Fruit fly (Drosophila melanogaster) whole organism, embryonic: Measurements from ENCODE around the gene CalpB.
A peak's percentile ranks its signal among the peaks of the same experiment; 100 is the strongest.

ENCODE experiments used
- Atf6 ChIP-seq: fragments of 200-800 bp; sonication (Bioruptor generic); IDR thresholded peaks from 2 replicates; pipeline ENCODE4 v1.3.6; 2022; ENCODE audit warnings: missing biosample characterization, missing genetic modification characterization
- CG10654 ChIP-seq: fragments of 200-800 bp; sonication (Bioruptor generic); optimal IDR thresholded peaks from 2 replicates; lab custom pipeline; 2016; ENCODE audit warnings: missing biosample characterization, missing genetic modification characterization
- CG10979 ChIP-seq: fragments of 200-800 bp; sonication (Bioruptor generic); optimal IDR thresholded peaks from 2 replicates; lab custom pipeline; 2018; ENCODE audit warnings: missing biosample characterization, mild to moderate bottlenecking, missing genetic modification characterization, moderate library complexity
- CG11696 ChIP-seq: fragments of 200-800 bp; sonication (Bioruptor generic); IDR thresholded peaks from 2 replicates; pipeline ENCODE4 v1.3.6; 2022; ENCODE audit warnings: missing biosample characterization, missing genetic modification characterization
- CG12104 ChIP-seq: fragments of 200-800 bp; sonication (Bioruptor generic); optimal IDR thresholded peaks from 3 replicates; lab custom pipeline; 2016; ENCODE audit warnings: missing biosample characterization, missing genetic modification characterization
- CG12299 ChIP-seq: fragments of 200-800 bp; sonication (Bioruptor generic); optimal IDR thresholded peaks from 2 replicates; lab custom pipeline; 2018; ENCODE audit warnings: missing biosample characterization, mild to moderate bottlenecking, missing genetic modification characterization
- CG14014 ChIP-seq: fragments of 200-800 bp; sonication (Bioruptor generic); IDR thresholded peaks from 2 replicates; pipeline ENCODE4 v1.3.6; 2022; ENCODE audit warnings: missing biosample characterization, missing genetic modification characterization
- CG14710 ChIP-seq: fragments of 200-800 bp; sonication (Bioruptor generic); optimal IDR thresholded peaks from 3 replicates; lab custom pipeline; 2019; ENCODE audit warnings: missing biosample characterization, mild to moderate bottlenecking, missing genetic modification characterization, moderate library complexity
- CG17385 ChIP-seq: fragments of 200-800 bp; sonication (Bioruptor generic); optimal IDR thresholded peaks from 3 replicates; lab custom pipeline; 2018; ENCODE audit warnings: missing biosample characterization, mild to moderate bottlenecking, missing genetic modification characterization
- CG17568 ChIP-seq: fragments of 200-800 bp; sonication (Bioruptor generic); optimal IDR thresholded peaks from 2 replicates; lab custom pipeline; 2018; ENCODE audit warnings: missing biosample characterization, mild to moderate bottlenecking, missing genetic modification characterization, moderate library complexity
- CG17829 ChIP-seq: fragments of 200-800 bp; optimal IDR thresholded peaks from 2 replicates; lab custom pipeline; 2019; ENCODE audit warnings: missing biosample characterization, mild to moderate bottlenecking, missing genetic modification characterization, moderate library complexity
- CG2116 ChIP-seq: fragments of 200-800 bp; sonication (Bioruptor generic); optimal IDR thresholded peaks from 3 replicates; lab custom pipeline; 2018; ENCODE audit warnings: missing biosample characterization, mild to moderate bottlenecking, missing genetic modification characterization
- CG31224 ChIP-seq: fragments of 200-800 bp; sonication (Bioruptor generic); IDR thresholded peaks from 2 replicates; pipeline ENCODE4 v1.3.6; 2022; ENCODE audit warnings: missing biosample characterization, missing genetic modification characterization
- CG4360 ChIP-seq: fragments of 200-800 bp; sonication (Bioruptor generic); IDR thresholded peaks from 2 replicates; pipeline ENCODE4 v1.3.6; 2022; ENCODE audit warnings: missing biosample characterization, missing genetic modification characterization
- CG43689 ChIP-seq: fragments of 200-800 bp; sonication (Bioruptor generic); IDR thresholded peaks from 2 replicates; pipeline ENCODE4 v1.3.6; 2022; ENCODE audit warnings: missing biosample characterization, missing genetic modification characterization
- CG4404 ChIP-seq: fragments of 200-800 bp; sonication (Bioruptor generic); IDR thresholded peaks from 2 replicates; pipeline ENCODE4 v1.3.6; 2022; ENCODE audit warnings: missing biosample characterization, missing genetic modification characterization
- CG6254 ChIP-seq: fragments of 200-800 bp; sonication (Bioruptor generic); optimal IDR thresholded peaks from 3 replicates; lab custom pipeline; 2017; ENCODE audit warnings: mild to moderate bottlenecking, missing biosample characterization, missing genetic modification reagents, missing genetic modification characterization
- CG9437 ChIP-seq: fragments of 200-800 bp; sonication (Bioruptor generic); optimal IDR thresholded peaks from 2 replicates; lab custom pipeline; 2018; ENCODE audit warnings: missing biosample characterization, mild to moderate bottlenecking, missing genetic modification characterization
- CG9797 ChIP-seq: fragments of 200-800 bp; sonication (Bioruptor generic); optimal IDR thresholded peaks from 3 replicates; lab custom pipeline; 2018; ENCODE audit warnings: missing biosample characterization, mild to moderate bottlenecking, missing genetic modification characterization
- CG9876 ChIP-seq: fragments of 200-800 bp; sonication (Bioruptor generic); optimal IDR thresholded peaks from 2 replicates; lab custom pipeline; 2016; ENCODE audit warnings: missing biosample characterization, missing genetic modification characterization
- CHES-1-like ChIP-seq: fragments of 200-800 bp; sonication (Bioruptor generic); optimal IDR thresholded peaks from 2 replicates; lab custom pipeline; 2016; ENCODE audit warnings: missing biosample characterization, missing genetic modification characterization
- D19B ChIP-seq: fragments of 200-800 bp; sonication (Bioruptor generic); optimal IDR thresholded peaks from 2 replicates; lab custom pipeline; 2017; ENCODE audit warnings: missing biosample characterization, mild to moderate bottlenecking, missing genetic modification characterization
- Dbx ChIP-seq: fragments of 200-800 bp; sonication (Bioruptor generic); IDR thresholded peaks from 3 replicates; pipeline ENCODE4 v1.3.6; 2022; ENCODE audit warnings: missing biosample characterization, missing genetic modification characterization
- Dek ChIP-seq: fragments of 200-800 bp; sonication (Bioruptor generic); optimal IDR thresholded peaks from 3 replicates; lab custom pipeline; 2019; ENCODE audit warnings: missing biosample characterization, mild to moderate bottlenecking, missing genetic modification characterization, moderate library complexity
- Drgx ChIP-seq: fragments of 200-800 bp; sonication (Bioruptor generic); IDR thresholded peaks from 2 replicates; pipeline ENCODE4 v1.3.6; 2022; ENCODE audit warnings: missing biosample characterization, missing genetic modification characterization
- E2f2 ChIP-seq: fragments of 200-800 bp; sonication (Bioruptor generic); IDR thresholded peaks from 2 replicates; pipeline ENCODE4 v1.3.6; 2022; ENCODE audit warnings: missing biosample characterization, missing genetic modification characterization
- Hr39 ChIP-seq: fragments of >200 bp; optimal IDR thresholded peaks from 2 replicates; lab custom pipeline; 2017
- Oli ChIP-seq: fragments of 200-800 bp; sonication (Bioruptor generic); optimal IDR thresholded peaks from 2 replicates; lab custom pipeline; 2018; ENCODE audit warnings: missing biosample characterization, mild to moderate bottlenecking, missing genetic modification characterization, moderate library complexity
- Poxn ChIP-seq: fragments of 200-800 bp; sonication (Bioruptor generic); IDR thresholded peaks from 2 replicates; pipeline ENCODE4 v1.3.6; 2022; ENCODE audit warnings: missing biosample characterization, missing genetic modification characterization
- Ptx1 ChIP-seq: fragments of 200-800 bp; sonication (Bioruptor generic); IDR thresholded peaks from 2 replicates; pipeline ENCODE4 v1.3.6; 2022; ENCODE audit warnings: missing biosample characterization, missing genetic modification characterization
- Ravus ChIP-seq: fragments of 200-800 bp; sonication (Bioruptor generic); IDR thresholded peaks from 2 replicates; pipeline ENCODE4 v1.3.6; 2022; ENCODE audit warnings: missing biosample characterization, missing genetic modification characterization
- TFAM ChIP-seq: fragments of 200-800 bp; sonication (Bioruptor generic); optimal IDR thresholded peaks from 2 replicates; lab custom pipeline; 2017; ENCODE audit warnings: missing biosample characterization, missing genetic modification characterization, inconsistent platforms
- da ChIP-seq: fragments of 200-800 bp; sonication (Bioruptor generic); optimal IDR thresholded peaks from 2 replicates; lab custom pipeline; 2016; ENCODE audit warnings: missing biosample characterization, missing genetic modification characterization
- dm ChIP-seq: fragments of 200-800 bp; sonication (Bioruptor generic); optimal IDR thresholded peaks from 3 replicates; lab custom pipeline; 2016; ENCODE audit warnings: missing biosample characterization, missing genetic modification characterization
- ewg ChIP-seq: fragments of 200-800 bp; sonication (Bioruptor generic); optimal IDR thresholded peaks from 3 replicates; lab custom pipeline; 2017; ENCODE audit warnings: mild to moderate bottlenecking, missing biosample characterization, missing genetic modification reagents, missing genetic modification characterization
- exex ChIP-seq: fragments of 200-800 bp; sonication (Bioruptor generic); optimal IDR thresholded peaks from 4 replicates; lab custom pipeline; 2018; ENCODE audit warnings: missing biosample characterization, mild to moderate bottlenecking, missing genetic modification characterization, moderate library complexity
- fd64A ChIP-seq: fragments of 200-800 bp; sonication (Bioruptor generic); optimal IDR thresholded peaks from 3 replicates; lab custom pipeline; 2018; ENCODE audit warnings: missing biosample characterization, mild to moderate bottlenecking, missing genetic modification characterization
- fru ChIP-seq: fragments of >200 bp; optimal IDR thresholded peaks from 2 replicates; lab custom pipeline; 2017
- ham ChIP-seq: fragments of 200-800 bp; sonication (Bioruptor generic); IDR thresholded peaks from 2 replicates; pipeline ENCODE4 v1.3.6; 2022; ENCODE audit warnings: missing biosample characterization, missing genetic modification characterization
- ken ChIP-seq: fragments of 200-800 bp; sonication (Bioruptor generic); IDR thresholded peaks from 3 replicates; pipeline ENCODE4 v1.3.6; 2022; ENCODE audit warnings: missing biosample characterization, missing genetic modification characterization
- knrl ChIP-seq: fragments of 200-800 bp; sonication (Bioruptor generic); IDR thresholded peaks from 3 replicates; pipeline ENCODE4 v1.3.6; 2022; ENCODE audit warnings: missing biosample characterization, missing genetic modification characterization; ENCODE audit not compliant: partially characterized antibody
- mld ChIP-seq: fragments of 200-800 bp; sonication (Bioruptor generic); IDR thresholded peaks from 3 replicates; pipeline ENCODE4 v1.3.6; 2022; ENCODE audit warnings: missing biosample characterization, missing genetic modification characterization; ENCODE audit not compliant: partially characterized antibody
- p53 ChIP-seq: fragments of 200-800 bp; sonication (Bioruptor generic); optimal IDR thresholded peaks from 2 replicates; lab custom pipeline; 2016; ENCODE audit warnings: missing biosample characterization, missing genetic modification characterization
- pnt ChIP-seq: fragments of 200-800 bp; sonication (Bioruptor generic); optimal IDR thresholded peaks from 3 replicates; lab custom pipeline; 2016; ENCODE audit warnings: missing biosample characterization, missing genetic modification characterization
- pum ChIP-seq: fragments of 200-800 bp; sonication (Bioruptor generic); optimal IDR thresholded peaks from 2 replicates; lab custom pipeline; 2016; ENCODE audit warnings: missing biosample characterization, missing genetic modification characterization
- scrt ChIP-seq: fragments of 200-800 bp; sonication (Bioruptor generic); optimal IDR thresholded peaks from 2 replicates; lab custom pipeline; 2018; ENCODE audit warnings: missing biosample characterization, mild to moderate bottlenecking, missing genetic modification characterization, moderate library complexity
- sim ChIP-seq: fragments of 200-800 bp; sonication (Bioruptor generic); IDR thresholded peaks from 2 replicates; pipeline ENCODE4 v1.3.6; 2022; ENCODE audit warnings: missing biosample characterization, missing genetic modification characterization
- sna ChIP-seq: fragments of 200-800 bp; sonication (Bioruptor generic); IDR thresholded peaks from 2 replicates; pipeline ENCODE4 v1.3.6; 2022; ENCODE audit warnings: missing biosample characterization, missing genetic modification characterization; ENCODE audit not compliant: partially characterized antibody
- toy ChIP-seq: fragments of 200-800 bp; sonication (Bioruptor generic); IDR thresholded peaks from 2 replicates; pipeline ENCODE4 v1.3.6; 2022; ENCODE audit warnings: missing biosample characterization, missing genetic modification characterization
- tx ChIP-seq: fragments of 200-800 bp; sonication (Bioruptor generic); optimal IDR thresholded peaks from 2 replicates; lab custom pipeline; 2016; ENCODE audit warnings: missing biosample characterization, missing genetic modification characterization
- usp ChIP-seq: fragments of >200 bp; optimal IDR thresholded peaks from 2 replicates; lab custom pipeline; 2017; ENCODE audit warnings: missing biosample characterization, missing genetic modification characterization
- vfl ChIP-seq: fragments of 200-800 bp; sonication (Bioruptor generic); optimal IDR thresholded peaks from 2 replicates; lab custom pipeline; 2016; ENCODE audit warnings: missing biosample characterization, missing genetic modification characterization

CalpB gene

DNA sequence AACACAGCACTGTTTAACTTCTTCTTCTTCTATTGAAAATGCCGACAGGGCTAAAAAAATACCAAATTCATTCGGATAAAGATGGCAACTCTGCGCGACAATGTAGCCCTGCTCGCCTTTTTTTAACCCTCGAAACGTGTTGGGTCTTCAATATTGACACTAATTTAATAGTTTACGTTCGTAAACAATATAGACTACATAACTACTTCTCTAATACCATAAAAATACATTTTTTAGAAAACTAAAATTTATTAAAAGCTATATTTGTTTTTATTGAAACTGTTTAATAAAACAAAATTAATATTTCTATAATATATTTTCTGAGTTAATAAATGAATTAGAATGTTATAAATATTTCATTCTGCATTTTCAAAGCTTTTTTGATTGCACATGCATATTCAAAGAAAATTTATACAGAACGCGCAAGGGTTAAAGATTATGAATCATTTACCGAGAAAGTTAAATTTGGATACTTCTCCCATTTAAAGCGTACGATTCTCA is at the start of gene CalpB, which contains the start of gene Taf2 (continued):
- peak; percentile 11 for TF ChIP-seq D19B
- TF ChIP-seq sna (GFP tag; lab: Robert Waterston, UW), result no peak
- no peak for TF ChIP-seq fd64A (GFP tag; lab: Kevin White, UChicago)
- peak; percentile 5 for TF ChIP-seq tx (GFP tag; lab: Kevin White, UChicago)
- peak; percentile 90 for TF ChIP-seq Dek
- TF ChIP-seq E2f2, result peak; percentile 54; the same call in 1 of the 2 replicates
- TF ChIP-seq Hr39 (lab: Kevin White, UChicago), result no peak
- peak; percentile 84 for TF ChIP-seq Drgx (GFP tag; lab: Robert Waterston, UW)
- TF ChIP-seq CG12299, result peak; percentile 78
- peak; percentile 84 for TF ChIP-seq CG9437 (GFP tag; lab: Kevin White, UChicago)
- TF ChIP-seq CG14014 (GFP tag; lab: Robert Waterston, UW), result peak; percentile 66
- TF ChIP-seq Ravus (GFP tag; lab: Robert Waterston, UW), result no peak
- TF ChIP-seq fru (lab: Kevin White, UChicago), result no peak
- no peak for TF ChIP-seq mld (GFP tag; lab: Robert Waterston, UW)
- TF ChIP-seq CG10654 (GFP tag; lab: Kevin White, UChicago), result peak; percentile 78
- TF ChIP-seq CG6254 (GFP tag; lab: Kevin White, UChicago), result peak; percentile 70
- peak; percentile 56 for TF ChIP-seq scrt (GFP tag; lab: Kevin White, UChicago)
- TF ChIP-seq CHES-1-like (GFP tag; lab: Kevin White, UChicago), result peak; percentile 55
- TF ChIP-seq Dbx (GFP tag; lab: Robert Waterston, UW), result peak; percentile 75; the same call in 2 of the 3 replicates
- peak; percentile 94 for TF ChIP-seq CG10979
- no peak for TF ChIP-seq exex (tag; lab: Kevin White, UChicago)
- peak; percentile 15 for TF ChIP-seq pum (GFP tag; lab: Kevin White, UChicago)
- no peak for TF ChIP-seq CG17568 (GFP tag; lab: Kevin White, UChicago)
- TF ChIP-seq CG4360 (GFP tag; lab: Robert Waterston, UW), result no peak
- peak; percentile 91 for TF ChIP-seq Ptx1 (GFP tag; lab: Robert Waterston, UW)
- peak; percentile 97 for TF ChIP-seq CG17385 (GFP tag; lab: Kevin White, UChicago)
- peak; percentile 94 for TF ChIP-seq CG17829 (tag; lab: Kevin White, UChicago)
- no peak; the same call in 1 of the 2 replicates for TF ChIP-seq CG43689 (GFP tag; lab: Robert Waterston, UW)
- TF ChIP-seq p53, result no peak
- TF ChIP-seq usp (GFP tag; lab: Kevin White, UChicago), result no peak
- no peak for TF ChIP-seq da (GFP tag; lab: Kevin White, UChicago)
- 0 out of 3 replicates have a peak, but pooled peaks have one; percentile 38 for TF ChIP-seq ken
- TF ChIP-seq sim, result no peak
- peak; percentile 72 for TF ChIP-seq dm (GFP tag; lab: Kevin White, UChicago)
- TF ChIP-seq CG31224 (GFP tag; lab: Robert Waterston, UW), result peak; percentile 56; the same call in 1 of the 2 replicates
- TF ChIP-seq CG14710 (tag; lab: Kevin White, UChicago), result peak; percentile 97
- TF ChIP-seq CG4404 (GFP tag; lab: Robert Waterston, UW), result peak; percentile 68
- TF ChIP-seq pnt (GFP tag; lab: Kevin White, UChicago), result no peak
- peak; percentile 37 for TF ChIP-seq CG9797 (GFP tag; lab: Kevin White, UChicago)
- no peak for TF ChIP-seq ham (GFP tag; lab: Robert Waterston, UW)
- no peak for TF ChIP-seq CG11696 (GFP tag; lab: Robert Waterston, UW)
- TF ChIP-seq TFAM (GFP tag; lab: Kevin White, UChicago), result no peak
- peak; percentile 16 for TF ChIP-seq CG9876 (GFP tag; lab: Kevin White, UChicago)
- TF ChIP-seq Poxn (GFP tag; lab: Robert Waterston, UW), result no peak
- peak; percentile 84 for TF ChIP-seq CG12104 (GFP tag; lab: Kevin White, UChicago)
- TF ChIP-seq ewg (GFP tag; lab: Kevin White, UChicago), result peak; percentile 61
- TF ChIP-seq knrl, result peak; percentile 25; the same call in 1 of the 3 replicates
- peak; percentile 82 for TF ChIP-seq Atf6 (GFP tag; lab: Robert Waterston, UW)
- no peak for TF ChIP-seq vfl (GFP tag; lab: Kevin White, UChicago)
- peak; percentile 66; the same call in 1 of the 2 replicates for TF ChIP-seq toy (GFP tag; lab: Robert Waterston, UW)
- peak; percentile 68 for TF ChIP-seq CG2116
- peak; percentile 73 for TF ChIP-seq Oli (tag; lab: Kevin White, UChicago)
